Worm (Caenorhabditis elegans) whole organism, midembryonic: ENCODE results near the gene srw-22.

Experiments
- T22C8.4 ChIP-seq: fragments of 200-800 bp; sonication (Bioruptor generic); IDR thresholded peaks from 2 replicates; pipeline ENCODE4 v1.3.6; 2022; ENCODE audit warnings: missing genetic modification characterization, missing compliant biosample characterization
- cog-1 ChIP-seq: sonication (generic microtip); optimal IDR thresholded peaks from 2 replicates; lab custom pipeline; 2016; ENCODE audit warnings: missing genetic modification characterization, missing compliant biosample characterization
- flt-1 ChIP-seq: fragments of 200-800 bp; sonication (Bioruptor generic); IDR thresholded peaks from 2 replicates; pipeline ENCODE4 v1.3.6; 2022; ENCODE audit warnings: missing genetic modification characterization, missing compliant biosample characterization
- klf-2 ChIP-seq: fragments of 200-800 bp; sonication (Bioruptor generic); conservative IDR thresholded peaks from 2 replicates; pipeline ENCODE4 v1.3.6; 2022; ENCODE audit warnings: missing genetic modification reagents, missing genetic modification characterization, missing compliant biosample characterization
- med-1 ChIP-seq: sonication (generic microtip); optimal IDR thresholded peaks from 2 replicates; lab custom pipeline; 2017; ENCODE audit warnings: missing genetic modification characterization, mild to moderate bottlenecking, missing compliant biosample characterization, antibody characterized with exemption, missing genetic modification reagents; ENCODE audit not compliant: insufficient read depth
- ref-1 ChIP-seq: fragments of 200-800 bp; sonication (Bioruptor generic); conservative IDR thresholded peaks from 2 replicates; pipeline ENCODE4 v1.3.6; 2022; ENCODE audit warnings: missing genetic modification reagents, missing genetic modification characterization, missing compliant biosample characterization
- tab-1 ChIP-seq: fragments of 200-800 bp; sonication (Bioruptor generic); IDR thresholded peaks from 2 replicates; pipeline ENCODE4 v1.3.6; 2022; ENCODE audit warnings: missing genetic modification characterization, missing compliant biosample characterization
- ztf-23 ChIP-seq: fragments of 200-800 bp; sonication (Bioruptor generic); IDR thresholded peaks from 2 replicates; pipeline ENCODE4 v1.3.6; 2022; ENCODE audit warnings: missing genetic modification reagents, missing genetic modification characterization, missing compliant biosample characterization
- ztf-29 ChIP-seq: fragments of 200-800 bp; sonication (Bioruptor generic); IDR thresholded peaks from 2 replicates; pipeline ENCODE4 v1.3.6; 2022; ENCODE audit warnings: missing genetic modification reagents, missing genetic modification characterization, missing compliant biosample characterization

The srw-22 gene

DNA sequence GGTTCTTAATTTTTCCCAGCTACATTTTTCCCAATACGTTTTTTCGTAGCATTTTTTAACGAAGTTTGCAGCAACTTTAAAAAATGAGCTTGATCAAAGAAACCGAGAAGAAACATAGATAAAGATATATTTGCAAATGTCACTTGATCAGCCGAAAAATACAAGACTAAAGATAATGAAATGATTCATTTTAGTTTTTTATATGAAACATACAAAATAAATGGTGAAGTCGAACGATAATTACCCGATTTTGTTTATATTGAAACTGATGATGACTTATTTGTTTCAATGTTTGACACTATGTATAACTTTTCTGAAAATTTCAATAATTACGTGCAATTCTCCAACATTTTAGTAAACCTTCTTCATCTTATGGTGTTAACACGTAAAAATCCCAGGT, at the start of gene srw-22:
Gene srw-22 (plus strand): TSS at position 301 of the 400 bp plus-strand sequence.
- TF ChIP-seq ztf-29 (GFP tag; lab: Robert Waterston, UW) = no peak
- no peak for TF ChIP-seq tab-1 (GFP tag; lab: Robert Waterston, UW)
- TF ChIP-seq T22C8.4 (GFP tag; lab: Robert Waterston, UW) = no peak
- TF ChIP-seq klf-2 (GFP tag; lab: Robert Waterston, UW) = no peak
- TF ChIP-seq ztf-23 (GFP tag; lab: Robert Waterston, UW) = no peak
- TF ChIP-seq ref-1 (GFP tag; lab: Robert Waterston, UW) = no peak
- TF ChIP-seq flt-1 = no peak
- no peak for TF ChIP-seq med-1
- no peak for TF ChIP-seq cog-1 (tag; lab: Kevin White, UChicago)

DNA sequence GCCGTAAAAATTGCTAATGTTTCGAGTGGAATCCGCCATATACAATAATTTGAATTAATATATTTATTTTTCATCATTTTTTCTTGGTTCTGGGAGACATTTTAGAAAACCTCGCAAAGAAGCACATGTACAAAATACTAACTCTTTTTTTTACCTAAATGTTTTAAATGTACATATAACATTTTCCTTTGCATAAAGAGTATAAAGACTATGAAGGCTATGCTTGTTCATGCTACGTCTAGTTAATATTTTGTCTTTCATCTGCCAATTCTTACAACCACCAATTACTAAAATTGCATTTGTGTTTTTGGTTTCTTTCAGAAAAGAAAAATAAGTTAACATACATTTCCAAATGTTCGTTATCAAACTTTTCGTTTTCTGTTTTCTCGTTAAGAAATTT, 47.1 kb upstream of the srw-22 start, which contains the start of gene irld-25:
Gene irld-25 (plus strand): TSS at position 301 of the 400 bp plus-strand sequence.
- TF ChIP-seq ztf-23 (GFP tag; lab: Robert Waterston, UW) (no peak), tab-1 (GFP tag; lab: Robert Waterston, UW) (no peak), med-1 (no peak), ref-1 (GFP tag; lab: Robert Waterston, UW) (no peak), klf-2 (GFP tag; lab: Robert Waterston, UW) (no peak), ztf-29 (GFP tag; lab: Robert Waterston, UW) (no peak), T22C8.4 (GFP tag; lab: Robert Waterston, UW) (no peak), flt-1 (no peak)

DNA sequence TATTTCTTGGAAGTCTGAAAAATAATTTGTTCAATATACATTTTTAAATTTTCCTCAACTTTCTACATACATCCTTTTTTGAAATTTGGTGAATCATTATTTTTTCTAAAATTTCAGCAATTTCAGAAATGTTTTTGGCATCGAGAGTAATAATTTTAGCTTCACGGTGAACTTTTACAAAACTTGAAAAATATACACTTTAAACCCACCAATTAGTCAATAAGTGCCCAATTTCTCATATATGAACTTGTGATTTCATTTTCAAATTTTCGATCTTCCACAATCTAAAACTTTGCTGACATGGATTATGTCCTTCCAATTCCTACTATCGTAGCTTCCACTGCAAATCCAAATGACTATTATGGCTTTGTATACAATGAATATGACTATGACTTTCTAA, 44.7 kb upstream of the srw-22 start, which contains the start of gene srw-24:
Gene srw-24 (plus strand): TSS at position 301 of the 400 bp plus-strand sequence.
- TF ChIP-seq T22C8.4 (GFP tag; lab: Robert Waterston, UW) (no peak), flt-1 (no peak), klf-2 (GFP tag; lab: Robert Waterston, UW) (no peak), ztf-29 (GFP tag; lab: Robert Waterston, UW) (no peak), cog-1 (tag; lab: Kevin White, UChicago) (no peak), ref-1 (GFP tag; lab: Robert Waterston, UW) (no peak), tab-1 (GFP tag; lab: Robert Waterston, UW) (no peak), med-1 (no peak), ztf-23 (GFP tag; lab: Robert Waterston, UW) (no peak)

DNA sequence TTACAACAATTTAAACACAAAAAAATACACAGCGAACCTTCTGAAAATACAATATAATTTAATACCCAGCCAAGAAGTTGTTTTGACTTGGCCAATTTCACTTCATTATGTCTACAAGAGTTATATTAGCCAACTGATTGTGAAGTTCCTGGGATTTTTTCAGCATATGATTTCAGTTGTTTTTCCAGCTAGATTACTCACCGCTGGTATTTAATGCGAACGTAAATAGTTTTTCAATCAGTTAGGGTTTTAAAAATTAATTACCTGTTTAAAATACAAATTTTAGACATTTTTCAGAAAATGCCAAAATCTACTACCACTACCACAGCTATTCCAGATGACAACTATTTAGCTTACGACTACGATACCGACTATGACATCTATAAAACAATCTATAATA, 42.8 kb upstream of the srw-22 start, which contains the start of gene srw-14:
Gene srw-14 (plus strand): TSS at position 301 of the 400 bp plus-strand sequence.
- TF ChIP-seq klf-2 (GFP tag; lab: Robert Waterston, UW) = no peak
- no peak for TF ChIP-seq flt-1
- no peak for TF ChIP-seq T22C8.4 (GFP tag; lab: Robert Waterston, UW)
- TF ChIP-seq ref-1 (GFP tag; lab: Robert Waterston, UW) = no peak
- TF ChIP-seq ztf-29 (GFP tag; lab: Robert Waterston, UW) = no peak
- no peak for TF ChIP-seq tab-1 (GFP tag; lab: Robert Waterston, UW)

DNA sequence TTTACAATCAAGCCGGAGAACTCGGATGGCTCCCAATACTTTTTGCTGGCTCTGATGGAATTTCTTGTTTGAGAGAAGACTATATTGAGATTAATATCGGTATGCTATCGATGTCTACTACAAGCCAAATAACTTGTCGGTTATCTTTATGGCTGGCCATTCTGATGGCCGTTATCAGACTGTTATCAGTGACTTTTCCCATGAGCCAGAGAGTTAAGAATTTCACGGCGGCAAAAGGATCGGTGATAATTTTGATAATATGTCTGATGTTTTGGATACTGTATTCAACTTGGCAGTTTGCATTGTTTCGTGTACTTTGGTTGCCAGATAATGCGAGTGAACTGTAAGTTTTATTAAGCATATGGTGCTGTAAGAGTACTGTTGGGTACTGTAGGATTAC, 42.2 kb upstream of the srw-22 start:
- TF ChIP-seq T22C8.4 (GFP tag; lab: Robert Waterston, UW) = no peak
- TF ChIP-seq ztf-23 (GFP tag; lab: Robert Waterston, UW) = no peak
- TF ChIP-seq ref-1 (GFP tag; lab: Robert Waterston, UW) = no peak
- TF ChIP-seq klf-2 (GFP tag; lab: Robert Waterston, UW) = no peak
- no peak for TF ChIP-seq cog-1 (tag; lab: Kevin White, UChicago)
- TF ChIP-seq med-1 = no peak
- no peak for TF ChIP-seq flt-1
- TF ChIP-seq tab-1 (GFP tag; lab: Robert Waterston, UW) = no peak
- TF ChIP-seq ztf-29 (GFP tag; lab: Robert Waterston, UW) = no peak

DNA sequence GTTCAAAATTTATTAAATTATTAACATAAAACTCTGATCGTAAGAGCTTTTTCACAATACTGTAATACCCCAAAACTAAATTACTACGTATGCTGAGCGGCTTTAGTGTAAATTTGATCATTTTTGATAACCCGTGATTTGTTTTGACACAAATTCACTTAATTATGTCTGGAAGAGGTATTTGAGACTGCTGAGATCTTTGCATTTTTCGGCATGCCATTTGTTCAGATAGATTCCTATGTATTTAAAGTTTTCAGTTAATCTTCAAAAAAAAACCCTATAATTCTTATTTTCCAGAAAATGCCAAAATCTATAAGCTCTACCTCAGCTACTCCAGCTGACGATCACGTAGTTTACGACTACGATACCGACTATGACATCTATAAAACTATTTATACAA, 38.2 kb upstream of the srw-22 start, which contains the start of gene srw-15:
Gene srw-15 (plus strand): TSS at position 301 of the 400 bp plus-strand sequence.
- TF ChIP-seq klf-2 (GFP tag; lab: Robert Waterston, UW) (no peak), tab-1 (GFP tag; lab: Robert Waterston, UW) (no peak), ztf-23 (GFP tag; lab: Robert Waterston, UW) (no peak), flt-1 (no peak), ref-1 (GFP tag; lab: Robert Waterston, UW) (no peak), T22C8.4 (GFP tag; lab: Robert Waterston, UW) (no peak), ztf-29 (GFP tag; lab: Robert Waterston, UW) (no peak), med-1 (no peak), cog-1 (tag; lab: Kevin White, UChicago) (no peak)

DNA sequence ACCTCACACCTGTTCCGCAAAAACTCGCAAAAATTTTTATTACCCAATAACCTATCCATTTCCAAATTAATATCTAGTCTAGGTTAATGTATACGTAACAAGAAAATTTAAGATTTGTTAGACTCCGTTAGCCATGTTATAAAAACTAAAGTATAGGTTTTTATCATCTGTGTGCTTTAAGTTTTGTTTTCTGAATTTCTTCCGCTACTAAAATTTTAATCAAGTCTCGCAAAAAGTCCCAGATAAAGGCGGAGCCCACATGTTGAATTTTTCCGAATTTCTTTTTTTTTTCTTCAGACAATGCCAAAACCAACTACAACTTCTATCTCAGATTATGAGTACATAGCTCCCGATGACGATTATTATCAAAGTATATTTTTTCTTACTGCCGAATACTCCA, 36.2 kb upstream of the srw-22 start, which contains the start of gene srw-13:
Gene srw-13 (plus strand): TSS at position 301 of the 400 bp plus-strand sequence.
- TF ChIP-seq med-1 (no peak), tab-1 (GFP tag; lab: Robert Waterston, UW) (no peak), klf-2 (GFP tag; lab: Robert Waterston, UW) (no peak), ztf-23 (GFP tag; lab: Robert Waterston, UW) (no peak), ztf-29 (GFP tag; lab: Robert Waterston, UW) (no peak), cog-1 (tag; lab: Kevin White, UChicago) (no peak), ref-1 (GFP tag; lab: Robert Waterston, UW) (no peak), T22C8.4 (GFP tag; lab: Robert Waterston, UW) (no peak), flt-1 (no peak)

DNA sequence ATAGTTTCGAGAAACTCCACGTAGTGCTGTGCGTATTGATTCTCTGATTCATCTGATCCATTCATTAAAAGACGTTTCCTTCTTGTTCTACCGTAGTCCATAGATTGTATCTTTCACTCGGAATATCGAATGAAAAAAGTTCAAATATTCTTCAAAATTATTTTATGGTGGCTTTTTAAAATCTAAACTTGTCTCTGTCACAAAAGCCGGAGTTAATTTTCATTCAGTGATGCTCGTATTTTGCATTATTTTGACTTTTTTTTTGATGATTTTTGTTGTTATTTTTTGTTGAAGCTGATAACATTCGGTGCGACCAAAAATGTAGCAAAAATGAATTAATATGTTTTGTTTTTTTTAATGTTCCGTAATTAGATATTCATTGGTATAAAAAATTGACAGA, 32.7 kb upstream of the srw-22 start, which contains the start of gene nhr-164:
Gene nhr-164 (minus strand): TSS at position 101 of the 400 bp plus-strand sequence.
- TF ChIP-seq cog-1 (tag; lab: Kevin White, UChicago) (no peak), ztf-29 (GFP tag; lab: Robert Waterston, UW) (no peak), ref-1 (GFP tag; lab: Robert Waterston, UW) (no peak), med-1 (no peak), tab-1 (GFP tag; lab: Robert Waterston, UW) (no peak), flt-1 (no peak), klf-2 (GFP tag; lab: Robert Waterston, UW) (no peak), T22C8.4 (GFP tag; lab: Robert Waterston, UW) (no peak), ztf-23 (GFP tag; lab: Robert Waterston, UW) (no peak)

DNA sequence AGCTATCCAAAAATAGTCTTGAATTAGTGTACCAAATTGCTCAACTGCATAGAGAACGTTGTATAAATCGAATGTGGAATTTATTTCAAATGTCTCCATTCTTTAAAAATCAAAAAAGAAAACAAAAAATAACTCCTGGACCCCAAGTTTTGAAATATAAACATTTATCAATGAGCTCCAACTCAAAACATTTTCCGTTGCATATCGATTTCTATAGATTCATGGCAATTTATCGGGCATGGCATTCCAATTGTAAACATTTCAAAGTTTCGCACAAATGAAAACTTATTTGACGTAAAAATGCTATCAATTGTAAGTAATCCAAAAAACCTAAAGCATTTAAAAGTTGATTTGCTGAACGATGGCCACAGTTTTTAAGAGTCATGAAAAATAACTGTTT, 29.9 kb upstream of the srw-22 start, which contains the start of gene srw-12:
Gene srw-12 (minus strand): TSS at position 101 of the 400 bp plus-strand sequence.
- no peak for TF ChIP-seq ref-1 (GFP tag; lab: Robert Waterston, UW)
- no peak for TF ChIP-seq T22C8.4 (GFP tag; lab: Robert Waterston, UW)
- no peak for TF ChIP-seq flt-1
- no peak for TF ChIP-seq ztf-29 (GFP tag; lab: Robert Waterston, UW)
- TF ChIP-seq klf-2 (GFP tag; lab: Robert Waterston, UW) = no peak
- no peak for TF ChIP-seq med-1
- TF ChIP-seq cog-1 (tag; lab: Kevin White, UChicago) = no peak
- no peak for TF ChIP-seq ztf-23 (GFP tag; lab: Robert Waterston, UW)
- TF ChIP-seq tab-1 (GFP tag; lab: Robert Waterston, UW) = no peak
